Fruit fly (Drosophila melanogaster): Measurements from ENCODE around the gene ERp44.

Gene ERp44

DNA sequence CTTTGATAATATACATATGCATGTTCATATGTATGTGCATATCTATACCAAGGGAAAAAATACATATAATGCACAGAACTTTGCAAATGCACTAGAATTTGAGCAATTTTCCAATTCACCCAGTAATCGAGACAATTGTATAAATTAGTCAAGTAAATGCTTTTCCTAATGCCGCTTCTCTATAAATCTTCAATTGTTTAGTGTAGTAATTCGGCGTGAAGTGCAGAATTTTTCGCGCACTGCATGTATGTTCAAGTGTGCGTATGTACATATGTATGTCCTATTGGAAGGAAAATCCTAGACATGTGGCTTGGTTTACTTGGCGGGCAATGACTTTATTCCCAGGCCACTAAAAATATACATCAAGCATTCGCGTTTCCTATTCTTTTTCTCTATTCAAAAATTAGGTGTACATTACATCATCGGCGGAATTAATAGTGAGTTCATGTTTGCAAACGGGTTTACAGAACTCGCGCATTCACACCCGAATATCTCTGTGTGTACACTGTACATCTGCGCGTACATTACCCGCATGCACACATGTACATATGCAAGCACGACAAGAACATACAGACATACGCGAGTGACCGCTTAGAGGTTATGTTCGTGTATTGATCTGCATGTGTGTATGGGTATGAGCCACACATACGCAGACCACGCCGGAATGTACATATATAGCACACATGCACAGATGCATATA lies 21.5 kb upstream of the ERp44 start (continued):
- TF ChIP-seq CG13287 (GFP tag; IDR thresholded peaks at IDR 0.05; ENCODE audit: partially characterized antibody) (no peak), Spps (tag; optimal IDR thresholded peaks at IDR 0.05) (no peak), cg (GFP tag; optimal IDR thresholded peaks at IDR 0.05) (peak; percentile 97), tll (GFP tag; optimal IDR thresholded peaks at IDR 0.05) (no peak), CG6272 (GFP tag; IDR thresholded peaks at IDR 0.05) (no peak), trh (GFP tag; optimal IDR thresholded peaks at IDR 0.05) (no peak), NC2α (GFP tag; optimal IDR thresholded peaks at IDR 0.05) (no peak), Antp (GFP tag; optimal IDR thresholded peaks at IDR 0.05) (no peak), CG17568 (GFP tag; optimal IDR thresholded peaks at IDR 0.05) (no peak), rib (GFP tag; IDR thresholded peaks at IDR 0.05) (no peak), CTCF (GFP tag; optimal IDR thresholded peaks at IDR 0.05) (no peak), dati (GFP tag; IDR thresholded peaks at IDR 0.05) (no peak), bigmax (GFP tag; optimal IDR thresholded peaks at IDR 0.05) (peak; percentile 99), CG11085 (GFP tag; IDR thresholded peaks at IDR 0.05) (no peak), CG12071 (GFP tag; optimal IDR thresholded peaks at IDR 0.05) (no peak), bcd (GFP tag; optimal IDR thresholded peaks at IDR 0.05) (no peak), ind (GFP tag; optimal IDR thresholded peaks at IDR 0.05) (no peak), knrl (GFP tag; IDR thresholded peaks at IDR 0.05; ENCODE audit: partially characterized antibody) (peak; percentile 29; the same call in 1 of the 3 replicates), ash1 (GFP tag; optimal IDR thresholded peaks at IDR 0.05) (no peak), CG12391 (tag; optimal IDR thresholded peaks at IDR 0.05) (no peak), CG14965 (GFP tag; optimal IDR thresholded peaks at IDR 0.05; ENCODE audit: borderline replicate concordance) (no peak), Fer3 (tag; optimal IDR thresholded peaks at IDR 0.05) (no peak), HLHmδ (GFP tag; optimal IDR thresholded peaks at IDR 0.05) (peak; percentile 69), dm (GFP tag; optimal IDR thresholded peaks at IDR 0.05) (peak; percentile 71), Dip3 (GFP tag; optimal IDR thresholded peaks at IDR 0.05) (no peak), CG10147 (GFP tag; optimal IDR thresholded peaks at IDR 0.05) (no peak), D19A (tag; optimal IDR thresholded peaks at IDR 0.05) (no peak), jing (GFP tag; optimal IDR thresholded peaks at IDR 0.05) (no peak), tio (GFP tag; optimal IDR thresholded peaks at IDR 0.05) (no peak), CG18764 (GFP tag; optimal IDR thresholded peaks at IDR 0.05) (no peak), CG12299 (tag; optimal IDR thresholded peaks at IDR 0.05) (no peak), btn (GFP tag; optimal IDR thresholded peaks at IDR 0.05) (no peak), CG6791 (GFP tag; IDR thresholded peaks at IDR 0.05; ENCODE audit: partially characterized antibody) (peak; percentile 64; the same call in 2 of the 3 replicates), Oli (tag; optimal IDR thresholded peaks at IDR 0.05) (no peak), zen (tag; optimal IDR thresholded peaks at IDR 0.05) (no peak), Abd-B (GFP tag; optimal IDR thresholded peaks at IDR 0.05) (no peak), CG13296 (GFP tag; optimal IDR thresholded peaks at IDR 0.05) (peak; percentile 15), nom (GFP tag; optimal IDR thresholded peaks at IDR 0.05) (peak; percentile 19), sc (optimal IDR thresholded peaks at IDR 0.05) (no peak), sc (GFP tag; optimal IDR thresholded peaks at IDR 0.05) (no peak), CG10321 (GFP tag; IDR thresholded peaks at IDR 0.05) (no peak), CG11723 (GFP tag; optimal IDR thresholded peaks at IDR 0.05) (no peak), Trl (optimal IDR thresholded peaks at IDR 0.05) (no peak), Trl (GFP tag; optimal IDR thresholded peaks at IDR 0.05) (no peak), CG3726 (GFP tag; IDR thresholded peaks at IDR 0.05) (no peak), CG16863 (GFP tag; optimal IDR thresholded peaks at IDR 0.05) (no peak), Lhr (GFP tag; optimal IDR thresholded peaks at IDR 0.05) (no peak), Dek (tag; optimal IDR thresholded peaks at IDR 0.05) (no peak), Atf-2 (GFP tag; optimal IDR thresholded peaks at IDR 0.05) (no peak), CG18262 (tag; optimal IDR thresholded peaks at IDR 0.05) (no peak), sim (GFP tag; IDR thresholded peaks at IDR 0.05) (no peak)

Data from whole organism, embryonic.